Worm (Caenorhabditis elegans) whole organism, L4 larva: ENCODE measurements around the gene F35F10.5.

ENCODE experiments used
- F49E8.2 ChIP-seq: sonication (generic microtip); optimal IDR thresholded peaks from 2 replicates; lab custom pipeline; 2016; ENCODE audit warnings: missing compliant biosample characterization, mild to moderate bottlenecking, missing genetic modification characterization, borderline replicate concordance
- aha-1 ChIP-seq: fragments of 150-350 bp; peaks from one replicate; lab custom pipeline; 2014; ENCODE audit warnings: missing biosample characterization, missing genetic modification characterization
- ceh-82 ChIP-seq: sonication (generic microtip); optimal IDR thresholded peaks from 2 replicates; lab custom pipeline; 2017; ENCODE audit warnings: missing biosample characterization, missing genetic modification characterization
- daf-12 ChIP-seq: fragments of 150-350 bp; optimal IDR thresholded peaks from 2 replicates; lab custom pipeline; 2014; ENCODE audit warnings: missing biosample characterization, missing genetic modification reagents, missing genetic modification characterization
- dve-1 ChIP-seq: sonication (generic microtip); optimal IDR thresholded peaks from 2 replicates; lab custom pipeline; 2017; ENCODE audit warnings: antibody characterized with exemption, mild to moderate bottlenecking, missing genetic modification characterization, missing compliant biosample characterization; ENCODE audit not compliant: insufficient read depth
- fkh-10 ChIP-seq: fragments of 150-350 bp; optimal IDR thresholded peaks from 2 replicates; lab custom pipeline; 2014; ENCODE audit warnings: missing biosample characterization, missing genetic modification reagents, missing genetic modification characterization
- hif-1 ChIP-seq, 2 experiments: sonication (generic microtip); optimal IDR thresholded peaks; 2 replicates each; lab custom pipeline; 2016 to 2017; ENCODE audit warnings: missing compliant biosample characterization in 2 of 2, missing genetic modification characterization in 2 of 2, missing genetic modification reagents in 2 of 2, missing genotype in 2 of 2, mild to moderate bottlenecking in 1 of 2
- jun-1 ChIP-seq: fragments of 150-350 bp; optimal IDR thresholded peaks from 2 replicates; lab custom pipeline; 2014; ENCODE audit warnings: missing biosample characterization, missing genetic modification reagents, missing genetic modification characterization
- lin-1 ChIP-seq: fragments of 200-800 bp; sonication (Bioruptor generic); IDR thresholded peaks from 2 replicates; pipeline ENCODE4 v1.3.6; 2022; ENCODE audit warnings: missing genetic modification reagents, missing genetic modification characterization, missing compliant biosample characterization
- nhr-10 ChIP-seq: fragments of 150-350 bp; optimal IDR thresholded peaks from 2 replicates; lab custom pipeline; 2014; ENCODE audit warnings: missing biosample characterization, missing genetic modification characterization
- spr-1 ChIP-seq: sonication (generic microtip); optimal IDR thresholded peaks from 2 replicates; lab custom pipeline; 2016; ENCODE audit warnings: mild to moderate bottlenecking, missing genetic modification characterization, missing compliant biosample characterization
- unc-130 ChIP-seq: sonication (generic microtip); optimal IDR thresholded peaks from 2 replicates; lab custom pipeline; 2016; ENCODE audit warnings: missing genetic modification reagents, missing genetic modification characterization, missing compliant biosample characterization

DNA sequence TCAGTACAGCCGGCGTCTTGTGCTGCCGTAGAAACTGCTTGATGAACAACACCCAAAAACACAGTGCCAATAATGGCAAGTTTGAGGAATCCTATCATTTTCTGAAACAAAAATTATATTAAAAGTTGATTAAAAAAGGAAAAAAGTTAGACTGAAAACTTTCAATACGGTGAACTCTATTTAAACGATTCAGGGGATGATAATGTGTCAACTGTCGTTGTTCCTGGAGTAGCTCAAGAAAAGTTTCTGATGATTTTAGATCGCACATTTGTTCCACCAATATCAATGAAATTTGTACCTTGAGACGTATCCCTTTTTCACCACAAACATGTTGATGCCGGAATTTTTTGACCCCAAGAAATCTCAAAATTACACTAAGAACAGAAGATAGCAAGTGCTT, 16.8 kb upstream of the F35F10.5 start, which contains the start of gene T28A11.18:
- no peak for TF ChIP-seq ceh-82 (tag; lab: Kevin White, UChicago)
- no peak for TF ChIP-seq unc-130 (GFP tag; lab: Kevin White, UChicago)
- TF ChIP-seq spr-1 (tag; lab: Kevin White, UChicago): no peak
- TF ChIP-seq jun-1 (tag; lab: Kevin White, UChicago): no peak
- TF ChIP-seq hif-1 (tag; optimal IDR thresholded peaks at IDR 0.05; lab: Kevin White, UChicago): no peak
- no peak for TF ChIP-seq F49E8.2
- no peak for TF ChIP-seq daf-12 (tag; lab: Kevin White, UChicago)
- no peak for TF ChIP-seq lin-1
- no peak for TF ChIP-seq aha-1 (tag; lab: Kevin White, UChicago)
- TF ChIP-seq nhr-10 (tag; lab: Kevin White, UChicago): no peak
- no peak for TF ChIP-seq dve-1 (tag; lab: Kevin White, UChicago)
- TF ChIP-seq fkh-10 (GFP tag; lab: Kevin White, UChicago): no peak
